Fruit fly (Drosophila melanogaster): Measurements from ENCODE around the gene CG45064.

CG45064 gene

DNA sequence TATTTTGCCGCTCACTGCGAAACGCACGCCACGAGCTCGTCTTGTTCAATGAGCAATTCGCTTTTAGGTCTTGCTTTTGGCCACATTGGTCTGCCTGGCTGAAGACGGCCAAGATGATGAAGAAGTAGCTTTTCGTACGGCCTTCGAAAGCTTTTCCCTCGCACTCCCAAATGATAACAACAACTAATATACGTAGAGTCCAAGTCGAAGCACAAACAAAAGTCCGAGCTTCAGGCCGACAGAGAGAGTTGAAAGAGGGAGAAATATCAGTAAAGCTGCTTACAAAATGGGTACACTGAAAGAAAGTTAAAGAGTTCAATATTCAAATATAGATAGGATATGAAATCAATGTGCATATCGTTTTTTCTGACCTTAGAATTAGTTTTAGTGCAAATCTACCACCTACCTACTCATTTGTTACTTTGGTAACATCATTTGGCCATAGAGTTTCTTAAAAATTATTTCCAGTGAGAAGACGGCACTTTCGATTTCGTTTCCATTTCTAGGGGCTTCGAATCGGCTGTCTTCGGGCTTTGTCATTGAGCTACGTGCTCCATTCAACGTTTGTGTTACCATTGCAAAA is at the start of gene CG45064, which contains the start of gene CG45065:
CG45064 (minus strand) TSS at position 51 of the 583 bp plus-strand sequence.
CG45065 (minus strand) TSS at position 51 of the 583 bp plus-strand sequence.
- TF ChIP-seq CG17801 (GFP tag; optimal IDR thresholded peaks at IDR 0.05; ENCODE audit: partially characterized antibody), result peak; percentile 46

DNA sequence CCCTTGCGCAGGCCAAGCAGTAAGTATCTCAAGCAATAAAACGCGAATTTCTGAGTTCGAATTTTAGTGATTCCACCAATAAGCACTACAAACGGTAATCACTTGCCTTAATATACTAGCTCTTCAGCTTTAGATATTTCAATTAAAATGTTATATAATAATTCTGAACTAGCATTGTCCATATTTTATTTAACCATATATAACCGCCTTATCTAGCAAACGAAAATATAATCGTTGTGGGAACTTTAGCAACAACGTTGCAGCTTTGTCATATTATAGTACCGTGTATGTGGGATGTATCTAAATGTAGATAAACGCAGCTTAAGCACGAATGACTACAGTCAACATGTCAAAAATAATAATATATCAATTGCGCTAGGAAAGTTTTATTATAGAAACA is 48.9 kb upstream of the CG45064 start:
- TF ChIP-seq CG17801 (GFP tag; optimal IDR thresholded peaks at IDR 0.05; ENCODE audit: partially characterized antibody), result no peak

DNA sequence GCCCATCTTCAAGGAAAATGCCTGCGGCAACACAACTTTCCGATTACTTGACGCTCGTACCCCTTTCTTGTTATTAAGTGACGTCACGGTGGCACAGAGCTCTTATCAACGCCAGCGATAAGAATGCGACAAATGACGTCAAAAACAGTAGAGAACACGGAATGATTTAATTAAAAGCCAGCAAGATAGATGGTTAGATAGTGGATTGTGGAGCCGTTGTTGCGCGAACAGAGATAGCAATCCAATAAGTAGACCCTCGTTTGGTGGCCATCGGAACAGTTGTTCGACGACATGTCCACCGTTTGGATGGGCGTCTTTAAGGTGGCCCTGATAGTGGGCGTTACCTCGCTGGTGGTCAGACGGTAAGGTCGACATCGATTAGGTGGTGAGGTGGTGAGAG is 47.4 kb upstream of the CG45064 start:
- TF ChIP-seq CG17801 (GFP tag; optimal IDR thresholded peaks at IDR 0.05; ENCODE audit: partially characterized antibody), result no peak

DNA sequence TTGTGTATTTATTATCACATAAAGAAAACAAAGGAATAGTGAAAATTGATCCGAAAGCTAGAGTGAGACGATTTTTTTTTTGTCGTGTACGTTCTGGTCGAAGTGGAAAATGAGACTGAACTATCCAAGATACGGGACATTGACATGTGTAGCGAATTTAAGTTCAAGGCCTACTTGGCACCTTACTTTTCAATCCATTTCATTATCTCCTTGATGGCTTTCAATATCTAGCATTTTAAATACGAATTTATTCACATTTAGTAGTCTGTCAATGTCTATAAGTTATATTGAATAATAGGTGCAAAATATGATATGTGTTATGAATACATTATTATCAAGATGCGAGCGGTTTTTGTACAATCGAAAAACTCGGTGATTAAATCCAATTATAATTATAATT is 46.5 kb upstream of the CG45064 start, which contains the start of gene CG32591:
CG32591 (minus strand) TSS at position 101 of the 400 bp plus-strand sequence.
- no peak for TF ChIP-seq CG17801 (GFP tag; optimal IDR thresholded peaks at IDR 0.05; ENCODE audit: partially characterized antibody)

DNA sequence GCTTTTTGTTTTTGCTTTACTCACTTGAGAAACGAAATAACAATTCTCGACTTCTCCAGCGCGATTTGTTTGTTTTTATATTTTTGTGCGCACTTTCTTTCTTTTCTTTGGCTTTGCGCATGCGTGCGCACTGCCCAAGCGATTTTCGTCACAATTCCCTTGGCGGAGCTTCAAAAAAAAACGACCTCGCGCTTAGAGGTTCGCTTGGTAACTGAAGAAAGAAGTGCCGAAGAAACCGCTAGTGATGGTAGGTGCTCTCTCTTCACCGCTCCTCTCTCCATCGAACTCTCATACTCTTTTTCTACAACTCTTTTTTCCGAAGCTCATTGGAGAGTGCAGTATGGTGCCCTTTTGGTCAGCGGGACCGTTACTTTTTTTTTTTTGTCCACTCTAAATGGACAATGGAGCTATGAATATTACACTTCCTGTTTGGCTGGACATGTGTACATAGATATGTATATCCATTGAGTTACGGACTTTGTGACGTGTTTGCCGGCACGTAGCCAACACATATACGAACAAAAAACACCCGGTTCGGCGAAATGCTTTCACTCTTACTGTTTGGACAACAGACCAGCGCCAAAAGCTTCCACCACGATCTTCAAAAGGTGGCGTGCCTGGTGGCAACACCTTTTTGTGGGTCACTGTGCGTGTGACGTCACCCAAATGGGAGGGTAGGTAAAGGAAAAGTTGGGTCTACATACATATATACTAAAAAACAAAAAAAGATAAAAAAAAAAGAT is 41.1 kb upstream of the CG45064 start, which contains the start of gene CG9503:
CG9503 (minus strand) TSS at position 217 of the 743 bp plus-strand sequence.
- no peak for TF ChIP-seq CG17801 (GFP tag; optimal IDR thresholded peaks at IDR 0.05; ENCODE audit: partially characterized antibody)

DNA sequence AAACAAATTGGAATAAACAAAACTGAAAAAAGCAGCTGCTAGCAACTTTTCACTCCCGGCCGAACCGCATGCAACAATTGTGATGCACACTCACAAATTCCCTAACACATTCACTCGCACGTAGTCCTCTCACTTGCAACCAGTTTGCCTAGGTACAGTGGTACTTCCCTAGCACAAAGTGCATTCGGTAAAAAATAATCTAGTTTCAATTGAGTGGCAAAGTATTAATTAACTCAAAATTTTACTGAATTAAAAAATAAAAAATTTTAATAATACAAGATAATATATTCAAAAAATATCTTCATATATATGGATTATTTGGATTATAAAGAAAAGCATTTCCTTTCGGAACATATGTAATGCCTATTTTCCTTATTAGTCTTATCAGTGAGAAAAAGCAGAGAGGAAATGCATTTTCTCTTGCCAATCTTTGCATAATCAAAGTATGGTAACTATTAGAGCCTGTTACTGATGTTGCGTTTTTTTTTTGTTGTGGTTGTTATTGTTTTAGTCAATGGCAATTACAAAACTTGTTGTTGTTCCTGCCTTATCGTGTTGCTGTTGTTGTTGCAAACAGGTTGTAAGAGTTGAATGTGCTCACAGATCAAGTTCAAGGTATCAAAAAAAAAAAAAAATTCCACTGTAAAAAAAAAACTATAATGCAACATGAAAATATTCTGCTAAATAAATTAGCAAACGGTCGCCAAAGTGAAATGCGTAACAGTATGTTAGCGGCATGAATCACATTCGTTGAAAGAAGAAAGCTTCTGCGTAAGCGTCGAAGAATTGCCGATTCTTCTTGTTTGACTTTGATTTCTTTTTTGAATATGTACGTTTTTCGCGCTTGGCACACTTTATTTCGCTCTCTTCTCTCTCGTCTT is 40.2 kb upstream of the CG45064 start:
- TF ChIP-seq CG17801 (GFP tag; optimal IDR thresholded peaks at IDR 0.05; ENCODE audit: partially characterized antibody), result no peak

DNA sequence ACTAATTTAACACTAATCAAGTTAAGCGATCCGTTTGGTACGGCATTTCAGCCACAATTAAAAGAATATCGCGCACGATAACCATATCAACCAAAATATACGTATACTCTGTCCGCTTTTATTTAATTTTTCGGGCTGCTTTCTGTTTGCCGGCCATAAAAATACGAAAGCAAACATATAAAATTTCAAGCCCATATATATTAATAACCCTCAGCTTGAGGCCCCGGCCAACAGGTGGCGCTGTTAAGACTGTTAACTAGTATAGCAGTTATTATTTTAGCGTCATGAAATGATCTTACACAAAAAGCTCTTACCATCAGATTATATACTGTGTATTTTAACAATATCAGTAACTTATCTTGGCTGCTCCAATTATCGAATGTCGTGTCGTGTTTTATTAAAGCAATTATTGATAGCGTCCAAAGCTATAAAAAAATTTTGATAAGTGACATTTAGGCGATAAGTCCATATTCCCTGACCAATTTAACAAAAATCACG is 36.4 kb upstream of the CG45064 start, which contains the start of gene Eo:
Eo (minus strand) TSS at position 51 of the 498 bp plus-strand sequence.
- peak; percentile 35 for TF ChIP-seq CG17801 (GFP tag; optimal IDR thresholded peaks at IDR 0.05; ENCODE audit: partially characterized antibody)

DNA sequence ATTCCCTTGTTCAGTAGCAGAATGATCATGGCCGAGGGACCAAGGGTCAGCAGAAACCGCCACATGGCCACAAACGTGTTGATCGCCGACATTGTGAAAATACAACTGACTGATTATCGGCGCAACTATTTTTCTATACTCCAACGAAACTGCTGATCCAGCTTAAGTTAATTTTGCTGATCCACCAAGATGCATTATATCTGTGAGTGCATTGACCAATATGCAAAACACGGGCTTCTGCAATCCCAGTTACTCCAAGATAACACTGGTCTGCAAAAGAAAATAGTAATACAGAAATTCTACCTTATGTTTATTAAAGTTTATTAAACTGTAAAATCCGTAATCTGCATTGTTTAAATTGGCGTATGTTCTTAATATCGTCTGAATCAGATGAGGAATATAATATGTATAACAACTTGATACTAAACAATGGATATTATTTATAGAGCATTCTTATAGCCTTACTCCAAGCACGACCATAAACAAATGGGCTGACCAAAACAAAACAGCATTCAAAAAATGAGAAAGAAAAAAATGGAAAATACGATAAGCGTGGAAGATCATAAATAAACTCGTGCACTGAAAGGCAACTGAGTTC is 31.4 kb upstream of the CG45064 start, which contains the start of gene CG12398:
CG12398 (minus strand) TSS at position 107 of the 598 bp plus-strand sequence.
- peak; percentile 60 for TF ChIP-seq CG17801 (GFP tag; optimal IDR thresholded peaks at IDR 0.05; ENCODE audit: partially characterized antibody)

DNA sequence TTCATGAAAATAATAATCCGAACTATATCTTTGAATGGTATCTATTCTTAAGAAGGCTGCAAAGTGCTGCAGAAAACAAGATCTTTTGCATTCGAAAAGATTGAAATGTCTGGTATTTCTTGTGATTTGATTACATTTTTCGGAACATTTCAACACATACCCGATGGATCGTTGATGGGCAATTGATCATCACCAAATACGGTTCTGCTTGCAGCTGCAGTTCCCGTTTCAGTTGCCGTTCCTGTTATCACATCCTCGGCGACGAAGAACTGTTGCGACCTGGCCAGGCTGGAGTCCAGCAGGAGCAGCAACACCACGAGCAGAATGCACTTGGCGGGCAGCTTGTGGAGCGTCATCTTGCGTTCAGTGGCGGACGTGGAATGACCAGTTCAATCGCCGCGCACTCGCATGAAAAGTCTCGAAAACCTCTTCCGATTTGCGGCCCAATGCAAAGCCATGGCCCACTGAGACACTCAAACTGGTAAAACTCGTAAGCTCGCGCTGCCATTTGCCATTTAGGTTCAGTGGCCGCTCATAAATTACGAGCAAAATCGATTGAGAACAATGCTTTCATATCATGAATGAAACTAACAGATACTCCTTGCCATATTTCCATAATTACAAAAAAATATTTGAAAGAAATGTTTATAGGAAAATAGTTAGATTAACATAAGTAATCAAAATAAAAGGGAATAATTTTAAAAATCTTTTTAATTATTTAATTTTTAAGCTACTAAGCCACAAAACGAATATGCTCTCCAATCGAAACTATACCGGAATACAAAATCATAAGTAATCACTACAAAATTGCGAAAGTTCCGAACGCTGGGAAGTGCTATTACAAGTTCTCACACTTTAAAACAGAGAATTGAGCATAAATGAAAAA is 28.3 kb upstream of the CG45064 start, which contains the start of gene CG14406:
CG14406 (minus strand) TSS at position 382 of the 886 bp plus-strand sequence.
- no peak for TF ChIP-seq CG17801 (GFP tag; optimal IDR thresholded peaks at IDR 0.05; ENCODE audit: partially characterized antibody)

DNA sequence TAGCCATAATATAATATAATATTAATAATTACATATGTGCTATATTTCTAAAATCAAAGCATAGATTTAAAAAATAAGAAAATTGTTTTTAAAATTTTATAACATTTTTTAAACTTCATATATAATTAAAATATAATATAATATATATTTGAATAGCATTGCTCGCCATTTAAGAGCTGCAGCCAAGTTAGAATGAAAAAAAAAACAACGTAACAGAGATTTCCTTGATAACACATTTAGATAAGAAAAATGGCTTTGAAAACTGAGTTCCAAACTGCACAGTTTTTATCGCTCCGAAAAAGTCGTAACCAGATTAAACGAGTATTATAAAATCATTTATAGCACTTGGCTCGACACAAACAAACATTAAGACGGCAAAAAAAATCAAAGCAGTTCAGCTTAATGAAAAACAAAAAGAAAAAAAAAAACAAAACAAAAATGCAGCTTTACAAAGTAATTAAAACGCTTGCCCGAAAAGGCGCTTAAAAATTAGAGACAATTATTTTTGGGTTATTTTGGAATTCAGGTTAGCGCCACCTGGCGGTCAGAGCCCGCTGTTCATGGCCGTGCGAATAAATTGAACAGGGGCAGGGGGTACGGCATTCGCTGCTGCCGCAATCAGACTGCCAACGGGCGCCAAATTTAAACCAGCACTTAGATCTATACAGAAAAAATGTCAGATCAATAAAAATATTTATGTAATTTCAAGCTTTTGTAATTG is 27.4 kb upstream of the CG45064 start, which contains the start of gene fiz:
fiz (minus strand) TSS at position 51 of the 721 bp plus-strand sequence.
- TF ChIP-seq CG17801 (GFP tag; optimal IDR thresholded peaks at IDR 0.05; ENCODE audit: partially characterized antibody), result no peak

DNA sequence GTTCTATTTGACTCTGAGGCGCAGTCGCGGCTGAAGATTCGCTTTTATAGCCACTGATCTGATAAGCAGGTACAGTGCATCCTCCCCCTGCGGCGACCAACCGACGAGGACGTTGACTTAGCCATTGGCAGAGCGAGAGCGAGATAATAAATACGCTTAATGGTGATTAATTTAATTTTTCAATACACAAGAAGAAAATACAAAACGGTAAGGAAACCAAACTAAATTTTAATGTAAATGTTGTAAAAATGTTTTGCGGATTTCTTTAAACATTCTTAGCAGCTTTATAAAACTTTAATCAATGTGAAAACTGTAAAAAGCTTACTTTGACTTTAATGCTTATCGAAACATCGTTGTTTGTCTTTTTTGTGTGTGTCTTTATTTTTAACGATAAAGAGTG is 26.7 kb upstream of the CG45064 start:
- no peak for TF ChIP-seq CG17801 (GFP tag; optimal IDR thresholded peaks at IDR 0.05; ENCODE audit: partially characterized antibody)

DNA sequence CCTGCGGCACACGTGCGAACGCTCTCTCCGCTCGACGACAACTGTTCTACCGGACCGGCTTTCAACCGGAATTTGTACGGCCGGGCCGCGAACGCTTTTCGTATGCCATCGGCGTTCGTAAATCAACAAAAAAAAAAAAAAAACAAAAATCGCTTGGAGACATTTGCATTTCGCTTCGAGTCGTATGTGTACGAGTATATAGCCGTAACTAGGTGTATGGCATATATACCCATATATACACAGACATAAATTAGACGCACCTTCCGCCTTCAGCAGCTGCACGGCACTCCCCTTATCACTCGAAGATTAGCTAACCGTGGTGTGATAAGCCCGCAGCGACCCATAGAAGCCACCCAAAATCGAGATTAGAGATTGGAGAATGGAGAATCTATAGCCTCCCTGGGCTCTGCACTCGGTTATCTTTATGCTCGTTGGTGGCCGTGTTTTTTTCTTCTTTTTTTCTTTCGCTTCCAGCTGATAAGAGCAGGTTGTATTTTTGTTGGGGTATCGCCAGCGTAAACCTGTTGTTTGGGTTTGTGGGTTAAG is 23.2 kb upstream of the CG45064 start, which contains the start of gene CG9512:
CG9512 (minus strand) TSS at position 51 of the 546 bp plus-strand sequence.
- TF ChIP-seq CG17801 (GFP tag; optimal IDR thresholded peaks at IDR 0.05; ENCODE audit: partially characterized antibody), result no peak
